Fruit fly (Drosophila melanogaster) whole organism, prepupa: ENCODE results near the gene RpL24-like.

ENCODE experiments used
- CG10631 ChIP-seq: fragments of 200-800 bp; sonication (Bioruptor generic); optimal IDR thresholded peaks from 2 replicates; lab custom pipeline; 2016; ENCODE audit warnings: missing biosample characterization, missing genetic modification characterization
- CG10669 ChIP-seq: fragments of 200-800 bp; sonication (Bioruptor generic); optimal IDR thresholded peaks from 3 replicates; lab custom pipeline; 2018; ENCODE audit warnings: missing biosample characterization, mild to moderate bottlenecking, missing genetic modification characterization, moderate library complexity
- CG11294 ChIP-seq: fragments of 200-800 bp; sonication (Bioruptor generic); IDR thresholded peaks from 2 replicates; pipeline ENCODE4 v1.3.6; 2022; ENCODE audit warnings: missing biosample characterization, missing genetic modification characterization
- CG11762 ChIP-seq: fragments of 200-800 bp; sonication (Bioruptor generic); optimal IDR thresholded peaks from 3 replicates; lab custom pipeline; 2016; ENCODE audit warnings: missing biosample characterization, missing genetic modification characterization; ENCODE audit not compliant: insufficient read depth
- CG11902 ChIP-seq: fragments of 200-800 bp; sonication (Bioruptor generic); optimal IDR thresholded peaks from 3 replicates; lab custom pipeline; 2016; ENCODE audit warnings: missing biosample characterization, missing genetic modification characterization
- CG15336 ChIP-seq: fragments of 200-800 bp; sonication (Bioruptor generic); IDR thresholded peaks from 2 replicates; pipeline ENCODE4 v1.3.6; 2022; ENCODE audit warnings: missing biosample characterization, missing genetic modification characterization
- CG1621 ChIP-seq: fragments of 200-800 bp; sonication (Bioruptor generic); optimal IDR thresholded peaks from 3 replicates; lab custom pipeline; 2018; ENCODE audit warnings: missing biosample characterization, mild to moderate bottlenecking, missing genetic modification characterization
- CG3032 ChIP-seq: fragments of 200-800 bp; optimal IDR thresholded peaks from 2 replicates; lab custom pipeline; 2019; ENCODE audit warnings: missing biosample characterization, mild to moderate bottlenecking, missing genetic modification characterization, moderate library complexity
- CG31627 ChIP-seq: fragments of 200-800 bp; sonication (Bioruptor generic); optimal IDR thresholded peaks from 3 replicates; lab custom pipeline; 2016; ENCODE audit warnings: missing biosample characterization, missing genetic modification characterization
- CG32006 ChIP-seq: fragments of 200-800 bp; sonication (Bioruptor generic); optimal IDR thresholded peaks from 3 replicates; lab custom pipeline; 2017; ENCODE audit warnings: missing biosample characterization, mild to moderate bottlenecking, missing genetic modification characterization
- CG34406 ChIP-seq: fragments of 200-800 bp; sonication (Bioruptor generic); optimal IDR thresholded peaks from 3 replicates; lab custom pipeline; 2016; ENCODE audit warnings: missing biosample characterization, missing genetic modification characterization
- CG4318 ChIP-seq: fragments of 200-800 bp; sonication (Bioruptor generic); optimal IDR thresholded peaks from 3 replicates; lab custom pipeline; 2017; ENCODE audit warnings: missing biosample characterization, mild to moderate bottlenecking, missing genetic modification characterization
- CG6163 ChIP-seq: fragments of 200-800 bp; sonication (Bioruptor generic); IDR thresholded peaks from 3 replicates; pipeline ENCODE4 v1.3.6; 2022; ENCODE audit warnings: missing biosample characterization, missing genetic modification characterization
- CG6276 ChIP-seq: fragments of 200-800 bp; sonication (Bioruptor generic); optimal IDR thresholded peaks from 2 replicates; lab custom pipeline; 2017; ENCODE audit warnings: missing biosample characterization, mild to moderate bottlenecking, missing genetic modification characterization
- CG6792 ChIP-seq: fragments of 200-800 bp; sonication (Bioruptor generic); optimal IDR thresholded peaks from 3 replicates; lab custom pipeline; 2016; ENCODE audit warnings: missing biosample characterization, missing genetic modification characterization
- CG6808 ChIP-seq: fragments of 200-800 bp; sonication (Bioruptor generic); optimal IDR thresholded peaks from 3 replicates; lab custom pipeline; 2017; ENCODE audit warnings: missing biosample characterization, missing genetic modification characterization, mild to moderate bottlenecking, moderate library complexity, missing genetic modification reagents
- CG8119 ChIP-seq: fragments of 200-800 bp; sonication (Bioruptor generic); IDR thresholded peaks from 3 replicates; pipeline ENCODE4 v1.3.6; 2022; ENCODE audit warnings: missing biosample characterization, missing genetic modification characterization
- CG8319 ChIP-seq: fragments of 200-800 bp; sonication (Bioruptor generic); optimal IDR thresholded peaks from 3 replicates; lab custom pipeline; 2016; ENCODE audit warnings: missing biosample characterization, missing genetic modification characterization
- CG8632 ChIP-seq: fragments of 200-800 bp; sonication (Bioruptor generic); optimal IDR thresholded peaks from 3 replicates; lab custom pipeline; 2016; ENCODE audit warnings: missing biosample characterization, missing genetic modification characterization
- CG9139 ChIP-seq: fragments of 200-800 bp; sonication (Bioruptor generic); optimal IDR thresholded peaks from 3 replicates; lab custom pipeline; 2017; ENCODE audit warnings: missing biosample characterization, mild to moderate bottlenecking, missing genetic modification characterization
- Eip75B ChIP-seq: fragments of 200-800 bp; sonication (Bioruptor generic); optimal IDR thresholded peaks from 3 replicates; lab custom pipeline; 2016; ENCODE audit warnings: missing biosample characterization, missing genetic modification characterization
- Eip78C ChIP-seq: fragments of 200-800 bp; sonication (Bioruptor generic); peaks from one replicate; lab custom pipeline; 2016; ENCODE audit warnings: missing biosample characterization, missing genetic modification characterization
- Ets21C ChIP-seq: fragments of 200-800 bp; sonication (Bioruptor generic); optimal IDR thresholded peaks from 3 replicates; lab custom pipeline; 2016; ENCODE audit warnings: missing biosample characterization, missing genetic modification characterization
- Ets96B ChIP-seq: fragments of 200-800 bp; optimal IDR thresholded peaks from 2 replicates; lab custom pipeline; 2019; ENCODE audit warnings: missing biosample characterization, mild to moderate bottlenecking, missing genetic modification characterization, moderate library complexity
- Hr38 ChIP-seq: sonication (Bioruptor generic); optimal IDR thresholded peaks from 2 replicates; lab custom pipeline; 2016; ENCODE audit warnings: missing biosample characterization, missing genetic modification characterization
- Hr39 ChIP-seq: fragments of 200-800 bp; sonication (Bioruptor generic); optimal IDR thresholded peaks from 2 replicates; lab custom pipeline; 2016; ENCODE audit warnings: missing biosample characterization, missing genetic modification characterization
- Hr4 ChIP-seq: fragments of 200-800 bp; sonication (Bioruptor generic); optimal IDR thresholded peaks from 3 replicates; lab custom pipeline; 2016; ENCODE audit warnings: missing biosample characterization, missing genetic modification characterization
- Lpt ChIP-seq: fragments of 200-800 bp; sonication (Bioruptor generic); optimal IDR thresholded peaks from 3 replicates; lab custom pipeline; 2016; ENCODE audit warnings: missing biosample characterization, missing genetic modification characterization
- Met ChIP-seq: fragments of 200-800 bp; sonication (Bioruptor generic); optimal IDR thresholded peaks from 3 replicates; lab custom pipeline; 2016; ENCODE audit warnings: missing biosample characterization, missing genetic modification characterization
- OdsH ChIP-seq: fragments of 200-800 bp; sonication (Bioruptor generic); optimal IDR thresholded peaks from 3 replicates; lab custom pipeline; 2016; ENCODE audit warnings: missing biosample characterization, missing genetic modification characterization
- Smox ChIP-seq: fragments of 200-800 bp; sonication (Bioruptor generic); optimal IDR thresholded peaks from 3 replicates; lab custom pipeline; 2016; ENCODE audit warnings: missing biosample characterization, missing genetic modification characterization
- Sox102F ChIP-seq: fragments of 200-800 bp; sonication (Bioruptor generic); optimal IDR thresholded peaks from 2 replicates; lab custom pipeline; 2016; ENCODE audit warnings: missing biosample characterization, mild to moderate bottlenecking, missing genetic modification characterization
- Sox14 ChIP-seq: fragments of 200-800 bp; sonication (Bioruptor generic); optimal IDR thresholded peaks from 3 replicates; lab custom pipeline; 2016; ENCODE audit warnings: missing biosample characterization, missing genetic modification characterization
- Sox15 ChIP-seq: fragments of 200-800 bp; sonication (Bioruptor generic); optimal IDR thresholded peaks from 3 replicates; lab custom pipeline; 2016; ENCODE audit warnings: missing biosample characterization, missing genetic modification characterization
- achi ChIP-seq: fragments of 200-800 bp; sonication (Bioruptor generic); optimal IDR thresholded peaks from 3 replicates; lab custom pipeline; 2016; ENCODE audit warnings: missing biosample characterization, missing genetic modification characterization
- cyc ChIP-seq: fragments of 200-800 bp; sonication (Bioruptor generic); optimal IDR thresholded peaks from 3 replicates; lab custom pipeline; 2016; ENCODE audit warnings: missing biosample characterization, missing genetic modification characterization
- dac ChIP-seq: fragments of 200-800 bp; sonication (Bioruptor generic); optimal IDR thresholded peaks from 2 replicates; lab custom pipeline; 2017; ENCODE audit warnings: missing biosample characterization, mild to moderate bottlenecking, missing genetic modification characterization
- dsx ChIP-seq: fragments of 200-800 bp; optimal IDR thresholded peaks from 3 replicates; lab custom pipeline; 2019; ENCODE audit warnings: missing biosample characterization, mild to moderate bottlenecking, missing genetic modification characterization, moderate library complexity; ENCODE audit not compliant: poor library complexity, severe bottlenecking
- eg ChIP-seq: fragments of 200-800 bp; sonication (Bioruptor generic); IDR thresholded peaks from 3 replicates; pipeline ENCODE4 v1.3.6; 2022; ENCODE audit warnings: missing biosample characterization, missing genetic modification characterization
- esn ChIP-seq: fragments of 200-800 bp; sonication (Bioruptor generic); optimal IDR thresholded peaks from 2 replicates; lab custom pipeline; 2016; ENCODE audit warnings: missing biosample characterization, mild to moderate bottlenecking, missing genetic modification characterization, moderate library complexity
- fd59A ChIP-seq: fragments of 200-800 bp; sonication (Bioruptor generic); optimal IDR thresholded peaks from 2 replicates; lab custom pipeline; 2017; ENCODE audit warnings: missing biosample characterization, mild to moderate bottlenecking, missing genetic modification characterization, missing genetic modification reagents
- lz ChIP-seq: fragments of 200-800 bp; sonication (Bioruptor generic); optimal IDR thresholded peaks from 3 replicates; lab custom pipeline; 2016; ENCODE audit warnings: missing biosample characterization, missing genetic modification characterization
- net ChIP-seq: fragments of 200-800 bp; sonication (Bioruptor generic); optimal IDR thresholded peaks from 3 replicates; lab custom pipeline; 2016; ENCODE audit warnings: missing biosample characterization, missing genetic modification characterization
- pdm3 ChIP-seq: fragments of 200-800 bp; sonication (Bioruptor generic); optimal IDR thresholded peaks from 3 replicates; lab custom pipeline; 2016; ENCODE audit warnings: missing biosample characterization, missing genetic modification characterization
- spab ChIP-seq: fragments of 200-800 bp; sonication (Bioruptor generic); optimal IDR thresholded peaks from 2 replicates; lab custom pipeline; 2017; ENCODE audit warnings: missing biosample characterization, mild to moderate bottlenecking, missing genetic modification characterization, missing genetic modification reagents
- ss ChIP-seq, 2 experiments: fragments of 200-800 bp; sonication (Bioruptor generic); optimal IDR thresholded peaks; 2 replicates in 1 of 2; 3 replicates in 1 of 2; lab custom pipeline; 2017 to 2018; ENCODE audit warnings: mild to moderate bottlenecking in 2 of 2, missing biosample characterization in 2 of 2, missing genetic modification characterization in 2 of 2, moderate library complexity in 1 of 2
- svp ChIP-seq: fragments of 200-800 bp; sonication (Bioruptor generic); peaks from one replicate; lab custom pipeline; 2016; ENCODE audit warnings: missing biosample characterization, missing genetic modification characterization
- vri ChIP-seq: fragments of 200-800 bp; sonication (Bioruptor generic); optimal IDR thresholded peaks from 3 replicates; lab custom pipeline; 2016; ENCODE audit warnings: missing biosample characterization, mild to moderate bottlenecking, missing genetic modification characterization

Gene RpL24-like

DNA sequence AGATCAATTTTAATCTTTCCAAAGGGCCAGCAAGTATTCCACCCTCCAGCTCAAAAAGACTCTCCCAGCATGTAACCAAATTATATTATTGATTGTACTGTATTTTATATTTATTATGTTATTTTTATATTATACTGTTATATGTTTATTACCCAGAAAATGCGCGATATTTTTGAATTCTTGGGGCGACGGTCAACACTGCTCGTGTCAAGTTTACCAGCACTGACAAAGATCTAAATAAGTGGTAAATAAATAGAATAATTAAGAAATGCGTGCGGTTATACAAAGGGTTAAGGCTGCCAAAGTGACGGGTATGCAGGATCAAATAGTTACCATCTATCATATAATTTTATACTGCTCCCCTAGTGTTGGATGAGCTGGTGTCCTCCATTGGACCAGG lies 1.6 kb downstream of the RpL24-like start, which contains the start of gene Dtd:
TSS of gene Dtd (plus strand) at position 248 of the 400 bp plus-strand sequence.
- TF ChIP-seq ss (GFP tag; optimal IDR thresholded peaks at IDR 0.05; lab: Kevin White, UChicago) (no peak), esn (GFP tag; lab: Kevin White, UChicago) (no peak), Hr38 (GFP tag; lab: Kevin White, UChicago) (no peak), Hr39 (GFP tag; lab: Kevin White, UChicago) (no peak), CG10669 (GFP tag; lab: Kevin White, UChicago) (no peak), CG31627 (GFP tag; lab: Kevin White, UChicago) (no peak), CG6163 (GFP tag; lab: Robert Waterston, UW) (no peak), Sox15 (GFP tag; lab: Kevin White, UChicago) (no peak), CG1621 (no peak), CG32006 (GFP tag; lab: Kevin White, UChicago) (no peak)

dm6 chr3R:11421643-11422122 lies 9.7 kb downstream of the RpL24-like start, which contains the start of the genes ninaG and Sptz:
Gene ninaG, minus strand, starts transcription at chr3R:11421693.
Gene Sptz, plus strand, starts transcription at chr3R:11422092.
- TF ChIP-seq CG11762 (GFP tag; lab: Kevin White, UChicago) (peak; percentile 81), dsx (no peak), CG8319 (GFP tag; lab: Kevin White, UChicago) (peak; percentile 89), CG8119 (GFP tag; lab: Robert Waterston, UW) (peak; percentile 88), ss (GFP tag; optimal IDR thresholded peaks at IDR 0.05; lab: Kevin White, UChicago) (no peak), cyc (peak; percentile 97), esn (GFP tag; lab: Kevin White, UChicago) (peak; percentile 95), Met (GFP tag; lab: Kevin White, UChicago) (no peak), CG15336 (GFP tag; lab: Robert Waterston, UW) (peak; percentile 84), CG11294 (GFP tag; lab: Robert Waterston, UW) (peak; percentile 90), CG6808 (GFP tag; lab: Kevin White, UChicago) (no peak), CG6276 (GFP tag; lab: Kevin White, UChicago) (no peak), OdsH (GFP tag; lab: Kevin White, UChicago) (peak; percentile 94), lz (peak; percentile 97), Eip78C (GFP tag; lab: Kevin White, UChicago) (peak; percentile 98), svp (GFP tag; lab: Kevin White, UChicago) (peak; percentile 98), Eip75B (GFP tag; lab: Kevin White, UChicago) (peak; percentile 91), achi (peak; percentile 90), Ets21C (peak; percentile 96), Hr39 (GFP tag; lab: Kevin White, UChicago) (peak; percentile 97), dac (GFP tag; lab: Kevin White, UChicago) (peak; percentile 89), Lpt (GFP tag; lab: Kevin White, UChicago) (peak; percentile 87), CG10631 (GFP tag; lab: Kevin White, UChicago) (peak; percentile 94), CG9139 (GFP tag; lab: Kevin White, UChicago) (no peak), vri (GFP tag; lab: Kevin White, UChicago) (no peak), CG11902 (GFP tag; lab: Kevin White, UChicago) (peak; percentile 93), Hr38 (GFP tag; lab: Kevin White, UChicago) (peak; percentile 50), Smox (GFP tag; lab: Kevin White, UChicago) (peak; percentile 93), CG4318 (GFP tag; lab: Kevin White, UChicago) (no peak), eg (GFP tag; lab: Robert Waterston, UW) (peak; percentile 92), spab (GFP tag; lab: Kevin White, UChicago) (no peak), CG34406 (peak; percentile 86), CG31627 (GFP tag; lab: Kevin White, UChicago) (peak; percentile 98), Ets96B (tag; lab: Kevin White, UChicago) (peak; percentile 88), net (peak; percentile 88), pdm3 (GFP tag; lab: Kevin White, UChicago) (peak; percentile 94), CG6163 (GFP tag; lab: Robert Waterston, UW) (peak; percentile 93), CG8632 (GFP tag; lab: Kevin White, UChicago) (peak; percentile 85), Hr4 (GFP tag; lab: Kevin White, UChicago) (no peak), CG32006 (GFP tag; lab: Kevin White, UChicago) (peak; percentile 93), CG3032 (tag; lab: Kevin White, UChicago) (peak; percentile 89), Sox14 (peak; percentile 98), fd59A (peak; percentile 77), Sox102F (GFP tag; lab: Kevin White, UChicago) (peak; percentile 88), CG10669 (GFP tag; lab: Kevin White, UChicago) (no peak), CG6792 (GFP tag; lab: Kevin White, UChicago) (peak; percentile 91)
